Fruit fly (Drosophila melanogaster) whole organism, pupa: ENCODE results near the gene eIF4E5.

Experiments used
- CG10348 ChIP-seq: fragments of 200-800 bp; sonication (Bioruptor generic); IDR thresholded peaks from 2 replicates; pipeline ENCODE4 v1.3.6; 2022; ENCODE audit warnings: missing biosample characterization, missing genetic modification characterization
- CG12605 ChIP-seq: fragments of 200-800 bp; sonication (Bioruptor generic); IDR thresholded peaks from 2 replicates; pipeline ENCODE4 v1.3.6; 2022; ENCODE audit warnings: missing biosample characterization, missing genetic modification characterization
- CG13204 ChIP-seq: fragments of 200-800 bp; sonication (Bioruptor generic); optimal IDR thresholded peaks from 2 replicates; lab custom pipeline; 2018; ENCODE audit warnings: missing biosample characterization, mild to moderate bottlenecking, missing genetic modification characterization, moderate library complexity
- CG32121 ChIP-seq: fragments of 200-800 bp; sonication (Bioruptor generic); IDR thresholded peaks from 2 replicates; pipeline ENCODE4 v1.3.6; 2022; ENCODE audit warnings: missing biosample characterization, missing genetic modification characterization
- CG34367 ChIP-seq: fragments of 200-800 bp; sonication (Bioruptor generic); optimal IDR thresholded peaks from 2 replicates; lab custom pipeline; 2018; ENCODE audit warnings: missing biosample characterization, mild to moderate bottlenecking, missing genetic modification characterization
- CG4496 ChIP-seq: fragments of 200-800 bp; sonication (Bioruptor generic); IDR thresholded peaks from 3 replicates; pipeline ENCODE4 v1.3.6; 2022; ENCODE audit warnings: missing biosample characterization, missing genetic modification characterization
- CG8301 ChIP-seq: fragments of 200-800 bp; sonication (Bioruptor generic); optimal IDR thresholded peaks from 2 replicates; lab custom pipeline; 2018; ENCODE audit warnings: missing biosample characterization, mild to moderate bottlenecking, missing genetic modification characterization
- EcR ChIP-seq: fragments of 200-800 bp; sonication (Bioruptor generic); optimal IDR thresholded peaks from 3 replicates; lab custom pipeline; 2019; ENCODE audit warnings: missing biosample characterization, missing genetic modification characterization, mild to moderate bottlenecking, moderate library complexity, missing genetic modification reagents
- Ets98B ChIP-seq: fragments of 200-800 bp; sonication (Bioruptor generic); IDR thresholded peaks from 2 replicates; pipeline ENCODE4 v1.3.6; 2022; ENCODE audit warnings: missing biosample characterization, missing genetic modification characterization
- Pif1A ChIP-seq: fragments of 200-800 bp; sonication (Bioruptor generic); optimal IDR thresholded peaks from 3 replicates; lab custom pipeline; 2016; ENCODE audit warnings: missing biosample characterization, missing genetic modification characterization
- Pif1B ChIP-seq: fragments of 200-800 bp; sonication (Bioruptor generic); optimal IDR thresholded peaks from 3 replicates; lab custom pipeline; 2016; ENCODE audit warnings: missing biosample characterization, missing genetic modification characterization
- fd96Ca ChIP-seq: fragments of 200-800 bp; sonication (Bioruptor generic); IDR thresholded peaks from 3 replicates; pipeline ENCODE4 v1.3.6; 2022; ENCODE audit warnings: missing biosample characterization, missing genetic modification characterization
- gl ChIP-seq: fragments of 200-800 bp; sonication (Bioruptor generic); optimal IDR thresholded peaks from 2 replicates; lab custom pipeline; 2018; ENCODE audit warnings: missing biosample characterization, mild to moderate bottlenecking, missing genetic modification characterization
- rn ChIP-seq: fragments of 200-800 bp; sonication (Bioruptor generic); IDR thresholded peaks from 2 replicates; pipeline ENCODE4 v1.3.6; 2022; ENCODE audit warnings: missing biosample characterization, missing genetic modification characterization

- TF ChIP-seq CG10348 (no peak), CG32121 (no peak), rn (GFP tag; lab: Robert Waterston, UW) (no peak), Pif1B (GFP tag; lab: Kevin White, UChicago) (no peak), CG12605 (no peak), CG4496 (GFP tag; lab: Robert Waterston, UW) (no peak), EcR (GFP tag; lab: Kevin White, UChicago) (peak; percentile 58), CG8301 (no peak), Ets98B (GFP tag; lab: Robert Waterston, UW) (no peak), gl (tag; lab: Kevin White, UChicago) (no peak), fd96Ca (GFP tag; lab: Robert Waterston, UW) (no peak), Pif1A (GFP tag; lab: Kevin White, UChicago) (no peak), CG34367 (no peak), CG13204 (GFP tag; lab: Kevin White, UChicago) (no peak)
These were observed 13.6 kb upstream of the eIF4E5 start for dm6 chr3L:7881127-7881526.
